Fruit fly (Drosophila melanogaster) whole organism, prepupa: ENCODE data around the gene CG43796.
A peak's percentile ranks its signal among the peaks of the same experiment; 100 is the strongest.

Experiments
- Blimp-1 ChIP-seq: fragments of 200-800 bp; sonication (Bioruptor generic); optimal IDR thresholded peaks from 3 replicates; lab custom pipeline; 2017; ENCODE audit warnings: missing biosample characterization, missing genetic modification characterization, mild to moderate bottlenecking, moderate library complexity, missing genetic modification reagents
- CG10631 ChIP-seq: fragments of 200-800 bp; sonication (Bioruptor generic); optimal IDR thresholded peaks from 2 replicates; lab custom pipeline; 2016; ENCODE audit warnings: missing biosample characterization, missing genetic modification characterization
- CG10669 ChIP-seq: fragments of 200-800 bp; sonication (Bioruptor generic); optimal IDR thresholded peaks from 3 replicates; lab custom pipeline; 2018; ENCODE audit warnings: missing biosample characterization, mild to moderate bottlenecking, missing genetic modification characterization, moderate library complexity
- CG11294 ChIP-seq: fragments of 200-800 bp; sonication (Bioruptor generic); IDR thresholded peaks from 2 replicates; pipeline ENCODE4 v1.3.6; 2022; ENCODE audit warnings: missing biosample characterization, missing genetic modification characterization
- CG11762 ChIP-seq: fragments of 200-800 bp; sonication (Bioruptor generic); optimal IDR thresholded peaks from 3 replicates; lab custom pipeline; 2016; ENCODE audit warnings: missing biosample characterization, missing genetic modification characterization; ENCODE audit not compliant: insufficient read depth
- CG15336 ChIP-seq: fragments of 200-800 bp; sonication (Bioruptor generic); IDR thresholded peaks from 2 replicates; pipeline ENCODE4 v1.3.6; 2022; ENCODE audit warnings: missing biosample characterization, missing genetic modification characterization
- CG16779 ChIP-seq: fragments of 200-800 bp; sonication (Bioruptor generic); optimal IDR thresholded peaks from 3 replicates; lab custom pipeline; 2017; ENCODE audit warnings: missing biosample characterization, mild to moderate bottlenecking, missing genetic modification characterization
- CG3032 ChIP-seq: fragments of 200-800 bp; optimal IDR thresholded peaks from 2 replicates; lab custom pipeline; 2019; ENCODE audit warnings: missing biosample characterization, mild to moderate bottlenecking, missing genetic modification characterization, moderate library complexity
- CG31627 ChIP-seq: fragments of 200-800 bp; sonication (Bioruptor generic); optimal IDR thresholded peaks from 3 replicates; lab custom pipeline; 2016; ENCODE audit warnings: missing biosample characterization, missing genetic modification characterization
- CG32006 ChIP-seq: fragments of 200-800 bp; sonication (Bioruptor generic); optimal IDR thresholded peaks from 3 replicates; lab custom pipeline; 2017; ENCODE audit warnings: missing biosample characterization, mild to moderate bottlenecking, missing genetic modification characterization
- CG34406 ChIP-seq: fragments of 200-800 bp; sonication (Bioruptor generic); optimal IDR thresholded peaks from 3 replicates; lab custom pipeline; 2016; ENCODE audit warnings: missing biosample characterization, missing genetic modification characterization
- CG6276 ChIP-seq: fragments of 200-800 bp; sonication (Bioruptor generic); optimal IDR thresholded peaks from 2 replicates; lab custom pipeline; 2017; ENCODE audit warnings: missing biosample characterization, mild to moderate bottlenecking, missing genetic modification characterization
- CG6792 ChIP-seq: fragments of 200-800 bp; sonication (Bioruptor generic); optimal IDR thresholded peaks from 3 replicates; lab custom pipeline; 2016; ENCODE audit warnings: missing biosample characterization, missing genetic modification characterization
- CG6854 ChIP-seq: fragments of 200-800 bp; sonication (Bioruptor generic); optimal IDR thresholded peaks from 2 replicates; lab custom pipeline; 2017; ENCODE audit warnings: missing biosample characterization, mild to moderate bottlenecking, missing genetic modification characterization
- CG7368 ChIP-seq: fragments of 200-800 bp; sonication (Bioruptor generic); optimal IDR thresholded peaks from 3 replicates; lab custom pipeline; 2016; ENCODE audit warnings: missing biosample characterization, missing genetic modification characterization
- CG8119 ChIP-seq: fragments of 200-800 bp; sonication (Bioruptor generic); IDR thresholded peaks from 3 replicates; pipeline ENCODE4 v1.3.6; 2022; ENCODE audit warnings: missing biosample characterization, missing genetic modification characterization
- CG8319 ChIP-seq: fragments of 200-800 bp; sonication (Bioruptor generic); optimal IDR thresholded peaks from 3 replicates; lab custom pipeline; 2016; ENCODE audit warnings: missing biosample characterization, missing genetic modification characterization
- CG9139 ChIP-seq: fragments of 200-800 bp; sonication (Bioruptor generic); optimal IDR thresholded peaks from 3 replicates; lab custom pipeline; 2017; ENCODE audit warnings: missing biosample characterization, mild to moderate bottlenecking, missing genetic modification characterization
- Eip75B ChIP-seq: fragments of 200-800 bp; sonication (Bioruptor generic); optimal IDR thresholded peaks from 3 replicates; lab custom pipeline; 2016; ENCODE audit warnings: missing biosample characterization, missing genetic modification characterization
- Eip78C ChIP-seq: fragments of 200-800 bp; sonication (Bioruptor generic); peaks from one replicate; lab custom pipeline; 2016; ENCODE audit warnings: missing biosample characterization, missing genetic modification characterization
- Eip93F ChIP-seq: fragments of 200-800 bp; sonication (Bioruptor generic); optimal IDR thresholded peaks from 2 replicates; lab custom pipeline; 2016; ENCODE audit warnings: missing biosample characterization, mild to moderate bottlenecking, missing genetic modification characterization
- Ets21C ChIP-seq: fragments of 200-800 bp; sonication (Bioruptor generic); optimal IDR thresholded peaks from 3 replicates; lab custom pipeline; 2016; ENCODE audit warnings: missing biosample characterization, missing genetic modification characterization
- Ets96B ChIP-seq: fragments of 200-800 bp; optimal IDR thresholded peaks from 2 replicates; lab custom pipeline; 2019; ENCODE audit warnings: missing biosample characterization, mild to moderate bottlenecking, missing genetic modification characterization, moderate library complexity
- Gug ChIP-seq: fragments of 200-800 bp; sonication (Bioruptor generic); IDR thresholded peaks from 2 replicates; pipeline ENCODE4 v1.3.6; 2022; ENCODE audit warnings: missing biosample characterization, missing genetic modification characterization
- Hr38 ChIP-seq: sonication (Bioruptor generic); optimal IDR thresholded peaks from 2 replicates; lab custom pipeline; 2016; ENCODE audit warnings: missing biosample characterization, missing genetic modification characterization
- Hr39 ChIP-seq: fragments of 200-800 bp; sonication (Bioruptor generic); optimal IDR thresholded peaks from 2 replicates; lab custom pipeline; 2016; ENCODE audit warnings: missing biosample characterization, missing genetic modification characterization
- Hr4 ChIP-seq: fragments of 200-800 bp; sonication (Bioruptor generic); optimal IDR thresholded peaks from 3 replicates; lab custom pipeline; 2016; ENCODE audit warnings: missing biosample characterization, missing genetic modification characterization
- Lpt ChIP-seq: fragments of 200-800 bp; sonication (Bioruptor generic); optimal IDR thresholded peaks from 3 replicates; lab custom pipeline; 2016; ENCODE audit warnings: missing biosample characterization, missing genetic modification characterization
- Met ChIP-seq: fragments of 200-800 bp; sonication (Bioruptor generic); optimal IDR thresholded peaks from 3 replicates; lab custom pipeline; 2016; ENCODE audit warnings: missing biosample characterization, missing genetic modification characterization
- OdsH ChIP-seq: fragments of 200-800 bp; sonication (Bioruptor generic); optimal IDR thresholded peaks from 3 replicates; lab custom pipeline; 2016; ENCODE audit warnings: missing biosample characterization, missing genetic modification characterization
- Sox102F ChIP-seq: fragments of 200-800 bp; sonication (Bioruptor generic); optimal IDR thresholded peaks from 2 replicates; lab custom pipeline; 2016; ENCODE audit warnings: missing biosample characterization, mild to moderate bottlenecking, missing genetic modification characterization
- Sox14 ChIP-seq: fragments of 200-800 bp; sonication (Bioruptor generic); optimal IDR thresholded peaks from 3 replicates; lab custom pipeline; 2016; ENCODE audit warnings: missing biosample characterization, missing genetic modification characterization
- Sox15 ChIP-seq: fragments of 200-800 bp; sonication (Bioruptor generic); optimal IDR thresholded peaks from 3 replicates; lab custom pipeline; 2016; ENCODE audit warnings: missing biosample characterization, missing genetic modification characterization
- achi ChIP-seq: fragments of 200-800 bp; sonication (Bioruptor generic); optimal IDR thresholded peaks from 3 replicates; lab custom pipeline; 2016; ENCODE audit warnings: missing biosample characterization, missing genetic modification characterization
- acj6 ChIP-seq: fragments of 200-800 bp; sonication (Bioruptor generic); optimal IDR thresholded peaks from 3 replicates; lab custom pipeline; 2016; ENCODE audit warnings: missing biosample characterization, missing genetic modification characterization
- cyc ChIP-seq: fragments of 200-800 bp; sonication (Bioruptor generic); optimal IDR thresholded peaks from 3 replicates; lab custom pipeline; 2016; ENCODE audit warnings: missing biosample characterization, missing genetic modification characterization
- dac ChIP-seq: fragments of 200-800 bp; sonication (Bioruptor generic); optimal IDR thresholded peaks from 2 replicates; lab custom pipeline; 2017; ENCODE audit warnings: missing biosample characterization, mild to moderate bottlenecking, missing genetic modification characterization
- dsx ChIP-seq: fragments of 200-800 bp; optimal IDR thresholded peaks from 3 replicates; lab custom pipeline; 2019; ENCODE audit warnings: missing biosample characterization, mild to moderate bottlenecking, missing genetic modification characterization, moderate library complexity; ENCODE audit not compliant: poor library complexity, severe bottlenecking
- eg ChIP-seq: fragments of 200-800 bp; sonication (Bioruptor generic); IDR thresholded peaks from 3 replicates; pipeline ENCODE4 v1.3.6; 2022; ENCODE audit warnings: missing biosample characterization, missing genetic modification characterization
- esn ChIP-seq: fragments of 200-800 bp; sonication (Bioruptor generic); optimal IDR thresholded peaks from 2 replicates; lab custom pipeline; 2016; ENCODE audit warnings: missing biosample characterization, mild to moderate bottlenecking, missing genetic modification characterization, moderate library complexity
- fd59A ChIP-seq: fragments of 200-800 bp; sonication (Bioruptor generic); optimal IDR thresholded peaks from 2 replicates; lab custom pipeline; 2017; ENCODE audit warnings: missing biosample characterization, mild to moderate bottlenecking, missing genetic modification characterization, missing genetic modification reagents
- fd85E ChIP-seq: fragments of 200-800 bp; sonication (Bioruptor generic); optimal IDR thresholded peaks from 3 replicates; lab custom pipeline; 2016; ENCODE audit warnings: missing biosample characterization, missing genetic modification characterization
- fkh ChIP-seq: fragments of 200-800 bp; sonication (Bioruptor generic); optimal IDR thresholded peaks from 3 replicates; lab custom pipeline; 2017; ENCODE audit warnings: missing biosample characterization, mild to moderate bottlenecking, missing genetic modification characterization, moderate library complexity
- lz ChIP-seq: fragments of 200-800 bp; sonication (Bioruptor generic); optimal IDR thresholded peaks from 3 replicates; lab custom pipeline; 2016; ENCODE audit warnings: missing biosample characterization, missing genetic modification characterization
- pdm3 ChIP-seq: fragments of 200-800 bp; sonication (Bioruptor generic); optimal IDR thresholded peaks from 3 replicates; lab custom pipeline; 2016; ENCODE audit warnings: missing biosample characterization, missing genetic modification characterization
- spab ChIP-seq: fragments of 200-800 bp; sonication (Bioruptor generic); optimal IDR thresholded peaks from 2 replicates; lab custom pipeline; 2017; ENCODE audit warnings: missing biosample characterization, mild to moderate bottlenecking, missing genetic modification characterization, missing genetic modification reagents
- ss ChIP-seq, 2 experiments: fragments of 200-800 bp; sonication (Bioruptor generic); optimal IDR thresholded peaks; 2 replicates in 1 of 2; 3 replicates in 1 of 2; lab custom pipeline; 2017 to 2018; ENCODE audit warnings: mild to moderate bottlenecking in 2 of 2, missing biosample characterization in 2 of 2, missing genetic modification characterization in 2 of 2, moderate library complexity in 1 of 2
- svp ChIP-seq: fragments of 200-800 bp; sonication (Bioruptor generic); peaks from one replicate; lab custom pipeline; 2016; ENCODE audit warnings: missing biosample characterization, missing genetic modification characterization
- topi ChIP-seq: fragments of 200-800 bp; sonication (Bioruptor generic); optimal IDR thresholded peaks from 3 replicates; lab custom pipeline; 2016; ENCODE audit warnings: missing biosample characterization, missing genetic modification characterization
- vri ChIP-seq: fragments of 200-800 bp; sonication (Bioruptor generic); optimal IDR thresholded peaks from 3 replicates; lab custom pipeline; 2016; ENCODE audit warnings: missing biosample characterization, mild to moderate bottlenecking, missing genetic modification characterization

Gene CG43796

DNA sequence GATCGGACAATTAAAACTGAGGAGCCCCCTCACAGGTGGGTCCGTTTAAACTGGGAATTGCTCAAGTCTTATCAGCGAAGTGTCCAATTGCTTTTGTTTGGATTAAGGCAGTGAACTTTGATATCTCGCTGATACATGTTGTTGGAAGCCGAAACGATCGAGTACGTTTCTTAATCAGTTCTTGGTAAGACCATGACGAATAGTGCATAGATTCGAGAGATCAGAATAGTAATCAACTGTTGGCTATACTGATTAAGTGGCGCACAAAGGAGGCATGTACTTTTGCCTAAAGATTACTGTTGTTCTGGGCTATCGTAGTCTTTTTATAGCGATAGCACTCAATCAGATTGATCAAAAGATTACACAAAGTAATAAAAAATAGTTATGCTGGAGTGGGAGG lies 30.7 kb upstream of the CG43796 start:
- TF ChIP-seq Met (GFP tag; lab: Kevin White, UChicago) (no peak), Eip93F (peak; percentile 52)

DNA sequence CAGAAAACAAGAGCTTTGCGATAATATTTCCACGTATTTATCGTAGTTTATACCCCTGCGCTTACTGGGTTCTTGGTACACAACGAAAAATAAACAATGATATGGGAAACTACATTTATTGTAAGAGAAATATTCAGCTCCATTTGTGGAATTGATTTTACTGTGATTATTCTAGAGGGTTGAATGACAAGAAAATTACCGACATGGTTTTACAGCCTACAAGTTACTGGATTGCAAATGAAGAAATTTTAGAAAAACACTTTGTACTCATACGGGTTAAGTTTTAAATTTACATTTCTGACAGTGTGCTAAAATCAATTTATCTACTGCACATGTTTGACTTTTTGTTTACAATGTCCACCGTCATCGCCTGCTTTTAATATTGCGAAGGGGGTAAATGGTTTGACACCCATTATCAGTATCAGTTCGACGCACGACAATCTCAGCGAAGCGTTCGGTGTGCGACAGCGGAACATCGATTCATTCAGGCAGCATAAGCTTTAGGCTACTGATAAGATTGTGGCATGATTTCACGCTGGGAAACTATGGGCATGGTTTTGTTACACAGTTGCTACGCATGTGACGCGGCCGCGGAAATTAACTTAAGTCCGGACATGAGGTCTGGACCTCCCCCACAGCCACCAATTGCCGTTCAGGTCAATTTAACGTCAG lies 20.3 kb upstream of the CG43796 start:
- TF ChIP-seq spab (GFP tag; lab: Kevin White, UChicago) = no peak
- TF ChIP-seq CG34406 (GFP tag; lab: Kevin White, UChicago) = no peak
- TF ChIP-seq CG6792 (GFP tag; lab: Kevin White, UChicago) = no peak
- TF ChIP-seq fd85E (GFP tag; lab: Kevin White, UChicago) = no peak
- TF ChIP-seq topi (GFP tag; lab: Kevin White, UChicago) = peak; percentile 16
- peak; percentile 28 for TF ChIP-seq Hr4 (GFP tag; lab: Kevin White, UChicago)
- no peak for TF ChIP-seq CG6276 (GFP tag; lab: Kevin White, UChicago)
- TF ChIP-seq Eip75B (GFP tag; lab: Kevin White, UChicago) = no peak
- TF ChIP-seq Eip93F = no peak
- TF ChIP-seq fkh = peak; percentile 65
- TF ChIP-seq vri = peak; percentile 3
- TF ChIP-seq Gug (GFP tag; lab: Robert Waterston, UW) = no peak
- no peak for TF ChIP-seq Lpt
- no peak for TF ChIP-seq Blimp-1 (GFP tag; lab: Kevin White, UChicago)
- no peak for TF ChIP-seq fd59A
- peak; percentile 22 for TF ChIP-seq lz (GFP tag; lab: Kevin White, UChicago)
- TF ChIP-seq Ets96B (tag; lab: Kevin White, UChicago) = peak; percentile 6
- TF ChIP-seq CG10669 = peak; percentile 30
- TF ChIP-seq pdm3 = peak; percentile 17
- TF ChIP-seq acj6 (GFP tag; lab: Kevin White, UChicago) = peak; percentile 24
- TF ChIP-seq achi (GFP tag; lab: Kevin White, UChicago) = peak; percentile 24
- no peak for TF ChIP-seq Ets21C (GFP tag; lab: Kevin White, UChicago)
- peak; percentile 23 for TF ChIP-seq Hr39 (GFP tag; lab: Kevin White, UChicago)
- no peak for TF ChIP-seq cyc (GFP tag; lab: Kevin White, UChicago)
- no peak for TF ChIP-seq CG11294 (GFP tag; lab: Robert Waterston, UW)
- TF ChIP-seq CG8119 (GFP tag; lab: Robert Waterston, UW) = no peak
- TF ChIP-seq CG16779 (tag; lab: Kevin White, UChicago) = no peak
- TF ChIP-seq eg = no peak
- no peak for TF ChIP-seq Sox14 (GFP tag; lab: Kevin White, UChicago)
- TF ChIP-seq CG15336 (GFP tag; lab: Robert Waterston, UW) = no peak
- TF ChIP-seq CG10631 (GFP tag; lab: Kevin White, UChicago) = no peak
- no peak for TF ChIP-seq Sox15
- peak; percentile 23 for TF ChIP-seq esn (GFP tag; lab: Kevin White, UChicago)
- TF ChIP-seq CG31627 (GFP tag; lab: Kevin White, UChicago) = no peak
- no peak for TF ChIP-seq CG11762 (GFP tag; lab: Kevin White, UChicago)
- peak; percentile 14 for TF ChIP-seq Met (GFP tag; lab: Kevin White, UChicago)
- TF ChIP-seq CG6854 (GFP tag; lab: Kevin White, UChicago) = no peak
- TF ChIP-seq CG3032 (tag; lab: Kevin White, UChicago) = no peak
- TF ChIP-seq dac = no peak
- TF ChIP-seq CG32006 (GFP tag; lab: Kevin White, UChicago) = peak; percentile 33
- TF ChIP-seq svp = peak; percentile 38
- no peak for TF ChIP-seq CG7368
- peak; percentile 35 for TF ChIP-seq dsx (GFP tag; lab: Kevin White, UChicago)
- no peak for TF ChIP-seq Hr38
- TF ChIP-seq OdsH = peak; percentile 23
- no peak for TF ChIP-seq CG9139 (GFP tag; lab: Kevin White, UChicago)
- TF ChIP-seq ss (GFP tag; optimal IDR thresholded peaks at IDR 0.05; lab: Kevin White, UChicago) = no peak
- TF ChIP-seq Eip78C (GFP tag; lab: Kevin White, UChicago) = peak; percentile 73
- no peak for TF ChIP-seq CG8319
- TF ChIP-seq Sox102F (GFP tag; lab: Kevin White, UChicago) = peak; percentile 8
